Fruit fly (Drosophila melanogaster): Measurements from ENCODE around the gene Atg101.

Atg101 gene

dm6 chrX:18775839-18776538, 15.5 kb upstream of the Atg101 start (continued):
- TF ChIP-seq CG6276 (GFP tag; optimal IDR thresholded peaks at IDR 0.05) (peak; percentile 75), CG11294 (GFP tag; IDR thresholded peaks at IDR 0.05) (peak; percentile 33; the same call in 1 of the 2 replicates), CG9139 (GFP tag; optimal IDR thresholded peaks at IDR 0.05) (peak; percentile 84), lz (GFP tag; optimal IDR thresholded peaks at IDR 0.05) (peak; percentile 86), dac (GFP tag; optimal IDR thresholded peaks at IDR 0.05) (peak; percentile 42), CG3032 (tag; optimal IDR thresholded peaks at IDR 0.05) (peak; percentile 91), Hr4 (GFP tag; optimal IDR thresholded peaks at IDR 0.05) (peak; percentile 73), topi (GFP tag; optimal IDR thresholded peaks at IDR 0.05) (peak; percentile 87), Eip78C (GFP tag) (peak; percentile 97), Ets96B (tag; optimal IDR thresholded peaks at IDR 0.05) (peak; percentile 90), CG6854 (GFP tag; optimal IDR thresholded peaks at IDR 0.05) (peak; percentile 59), CG1621 (tag; optimal IDR thresholded peaks at IDR 0.05) (peak; percentile 9), CG11902 (GFP tag; optimal IDR thresholded peaks at IDR 0.05) (peak; percentile 67), Sox15 (GFP tag; optimal IDR thresholded peaks at IDR 0.05) (peak; percentile 80), net (GFP tag; optimal IDR thresholded peaks at IDR 0.05) (peak; percentile 84), pdm3 (GFP tag; optimal IDR thresholded peaks at IDR 0.05) (peak; percentile 85), acj6 (GFP tag; optimal IDR thresholded peaks at IDR 0.05) (peak; percentile 90), dsx (GFP tag; optimal IDR thresholded peaks at IDR 0.05; ENCODE audit: poor library complexity, severe bottlenecking) (peak; percentile 86), fd85E (GFP tag; optimal IDR thresholded peaks at IDR 0.05) (peak; percentile 29)

dm6 chrX:18776976-18777925, 14.2 kb upstream of the Atg101 start:
- TF ChIP-seq CG7368 (GFP tag; optimal IDR thresholded peaks at IDR 0.05) (no peak), fkh (GFP tag; optimal IDR thresholded peaks at IDR 0.05) (no peak), CG11294 (GFP tag; IDR thresholded peaks at IDR 0.05) (no peak), cyc (GFP tag; optimal IDR thresholded peaks at IDR 0.05) (peak; percentile 49), eg (GFP tag; IDR thresholded peaks at IDR 0.05) (peak; percentile 48; the same call in 2 of the 3 replicates), spab (GFP tag; optimal IDR thresholded peaks at IDR 0.05) (no peak), Blimp-1 (GFP tag; optimal IDR thresholded peaks at IDR 0.05) (peak; percentile 53), svp (GFP tag) (peak; percentile 90), Eip78C (GFP tag) (peak; percentile 81), Met (GFP tag; optimal IDR thresholded peaks at IDR 0.05) (peak; percentile 63), CG34406 (GFP tag; optimal IDR thresholded peaks at IDR 0.05) (peak; percentile 32), Gug (GFP tag; IDR thresholded peaks at IDR 0.05) (no peak), CG9139 (GFP tag; optimal IDR thresholded peaks at IDR 0.05) (no peak), Sox15 (GFP tag; optimal IDR thresholded peaks at IDR 0.05) (no peak), vri (GFP tag; optimal IDR thresholded peaks at IDR 0.05) (peak; percentile 35), CG3032 (tag; optimal IDR thresholded peaks at IDR 0.05) (no peak), CG6854 (GFP tag; optimal IDR thresholded peaks at IDR 0.05) (no peak), Hr38 (GFP tag; optimal IDR thresholded peaks at IDR 0.05) (no peak), CG8119 (GFP tag; IDR thresholded peaks at IDR 0.05) (peak; percentile 45; the same call in 2 of the 3 replicates), achi (GFP tag; optimal IDR thresholded peaks at IDR 0.05) (peak; percentile 22), lz (GFP tag; optimal IDR thresholded peaks at IDR 0.05) (peak; percentile 45), salr (GFP tag; optimal IDR thresholded peaks at IDR 0.05) (no peak), CG8319 (GFP tag; optimal IDR thresholded peaks at IDR 0.05) (no peak), CG11902 (GFP tag; optimal IDR thresholded peaks at IDR 0.05) (peak; percentile 20), Hr4 (GFP tag; optimal IDR thresholded peaks at IDR 0.05) (no peak), CG11762 (GFP tag; optimal IDR thresholded peaks at IDR 0.05; ENCODE audit: insufficient read depth) (no peak), Eip93F (GFP tag; optimal IDR thresholded peaks at IDR 0.05) (peak; percentile 26), dsx (GFP tag; optimal IDR thresholded peaks at IDR 0.05; ENCODE audit: poor library complexity, severe bottlenecking) (no peak), CG15336 (GFP tag; IDR thresholded peaks at IDR 0.05) (peak; percentile 41; the same call in 1 of the 2 replicates), CG8632 (GFP tag; optimal IDR thresholded peaks at IDR 0.05) (peak; percentile 49), dac (GFP tag; optimal IDR thresholded peaks at IDR 0.05) (no peak), Sox102F (GFP tag; optimal IDR thresholded peaks at IDR 0.05) (peak; percentile 38), fd85E (GFP tag; optimal IDR thresholded peaks at IDR 0.05) (no peak), CG16779 (tag; optimal IDR thresholded peaks at IDR 0.05) (no peak), Smox (GFP tag; optimal IDR thresholded peaks at IDR 0.05) (peak; percentile 48), pdm3 (GFP tag; optimal IDR thresholded peaks at IDR 0.05) (peak; percentile 35), CG10669 (GFP tag; optimal IDR thresholded peaks at IDR 0.05) (no peak), fd59A (GFP tag; optimal IDR thresholded peaks at IDR 0.05) (no peak), acj6 (GFP tag; optimal IDR thresholded peaks at IDR 0.05) (peak; percentile 26)

Data from whole organism, prepupa.